Fruit fly (Drosophila melanogaster) whole organism, adult: ENCODE measurements around the gene Pak.

Experiments
- CG11617 ChIP-seq: fragments of 200-800 bp; sonication (Bioruptor generic); optimal IDR thresholded peaks from 2 replicates; lab custom pipeline; 2017; ENCODE audit warnings: mild to moderate bottlenecking, missing biosample characterization, missing genetic modification reagents, missing genetic modification characterization
- CG12768 ChIP-seq: fragments of 200-800 bp; sonication (Bioruptor generic); optimal IDR thresholded peaks from 2 replicates; lab custom pipeline; 2017; ENCODE audit warnings: missing biosample characterization, missing genetic modification characterization, mild to moderate bottlenecking, moderate library complexity, missing genetic modification reagents
- CG14711 ChIP-seq: fragments of 200-800 bp; sonication (Bioruptor generic); optimal IDR thresholded peaks from 2 replicates; lab custom pipeline; 2018; ENCODE audit warnings: missing biosample characterization, mild to moderate bottlenecking, missing genetic modification characterization, moderate library complexity
- CG1620 ChIP-seq: fragments of 200-800 bp; sonication (Bioruptor generic); optimal IDR thresholded peaks from 2 replicates; lab custom pipeline; 2016; ENCODE audit warnings: missing biosample characterization, missing genetic modification characterization
- CG5204 ChIP-seq: fragments of 200-800 bp; sonication (Bioruptor generic); optimal IDR thresholded peaks from 2 replicates; lab custom pipeline; 2016; ENCODE audit warnings: missing biosample characterization, missing genetic modification characterization
- CG7101 ChIP-seq: fragments of 200-800 bp; sonication (Bioruptor generic); optimal IDR thresholded peaks from 2 replicates; lab custom pipeline; 2018; ENCODE audit warnings: missing biosample characterization, mild to moderate bottlenecking, missing genetic modification characterization, moderate library complexity
- Clk ChIP-seq: fragments of 200-800 bp; sonication (Bioruptor generic); optimal IDR thresholded peaks from 2 replicates; lab custom pipeline; 2017; ENCODE audit warnings: missing biosample characterization, missing genetic modification characterization
- Mnt ChIP-seq: fragments of 200-800 bp; sonication (Bioruptor generic); optimal IDR thresholded peaks from 2 replicates; lab custom pipeline; 2016; ENCODE audit warnings: missing biosample characterization, mild to moderate bottlenecking, missing genetic modification characterization
- cic ChIP-seq: fragments of 200-800 bp; sonication (Bioruptor generic); optimal IDR thresholded peaks from 2 replicates; lab custom pipeline; 2017; ENCODE audit warnings: missing biosample characterization, mild to moderate bottlenecking, missing genetic modification characterization, moderate library complexity
- cnc ChIP-seq, 2 experiments: fragments of >200 bp; optimal IDR thresholded peaks; 2 replicates each; lab custom pipeline; 2017
- kay ChIP-seq: fragments of 200-800 bp; sonication (Bioruptor generic); peaks from one replicate; lab custom pipeline; 2016; ENCODE audit warnings: missing biosample characterization, missing genetic modification characterization, borderline replicate concordance
- ovo ChIP-seq: fragments of 200-800 bp; sonication (Bioruptor generic); optimal IDR thresholded peaks from 2 replicates; lab custom pipeline; 2016; ENCODE audit warnings: missing biosample characterization, missing genetic modification characterization
- tj ChIP-seq: fragments of 200-800 bp; sonication (Bioruptor generic); optimal IDR thresholded peaks from 3 replicates; lab custom pipeline; 2017; ENCODE audit warnings: missing biosample characterization, mild to moderate bottlenecking, missing genetic modification characterization, moderate library complexity
- toe ChIP-seq: fragments of 200-800 bp; sonication (Bioruptor generic); optimal IDR thresholded peaks from 2 replicates; lab custom pipeline; 2016; ENCODE audit warnings: missing biosample characterization, missing genetic modification characterization

- no peak for TF ChIP-seq CG12768 (GFP tag; lab: Kevin White, UChicago)
- TF ChIP-seq CG11617 (GFP tag; lab: Kevin White, UChicago) = no peak
- TF ChIP-seq CG7101 (tag; lab: Kevin White, UChicago) = no peak
- TF ChIP-seq Mnt (GFP tag; lab: Kevin White, UChicago) = no peak
- no peak for TF ChIP-seq CG14711
- no peak for TF ChIP-seq tj (GFP tag; lab: Kevin White, UChicago)
- no peak for TF ChIP-seq cic
- TF ChIP-seq toe = no peak
- TF ChIP-seq Clk (GFP tag; lab: Kevin White, UChicago) = no peak
- TF ChIP-seq ovo (GFP tag; lab: Kevin White, UChicago) = no peak
- TF ChIP-seq kay (GFP tag; lab: Kevin White, UChicago) = no peak
- TF ChIP-seq cnc (optimal IDR thresholded peaks at IDR 0.05; lab: Kevin White, UChicago) = no peak
- TF ChIP-seq CG1620 (GFP tag; lab: Kevin White, UChicago) = no peak
- TF ChIP-seq CG5204 (GFP tag; lab: Kevin White, UChicago) = no peak
These were observed 31.1 kb downstream of the Pak start for dm6 chr3R:6381784-6382183.
